Worm (Caenorhabditis elegans) whole organism, L1 larva: ENCODE measurements around the gene nduv-3.

ENCODE experiments used
- C16A3.4 ChIP-seq: fragments of 150-350 bp; optimal IDR thresholded peaks from 2 replicates; lab custom pipeline; 2014; ENCODE audit warnings: missing biosample characterization, missing genetic modification characterization
- ama-1 ChIP-seq: fragments of 150-350 bp; optimal IDR thresholded peaks from 2 replicates; lab custom pipeline; 2014
- ceh-88 ChIP-seq: fragments of 200-800 bp; sonication (Bioruptor generic); IDR thresholded peaks from 2 replicates; pipeline ENCODE4 v1.3.6; 2022; ENCODE audit warnings: missing genetic modification characterization, missing compliant biosample characterization
- dpl-1 ChIP-seq, 3 experiments: fragments of 150-350 bp in 2 of 3; sonication (generic microtip) in 1 of 3; optimal IDR thresholded peaks; 2 replicates each; lab custom pipeline; 2014 to 2017; ENCODE audit warnings: missing biosample characterization in 3 of 3, missing genetic modification characterization in 3 of 3, missing genetic modification reagents in 3 of 3
- efl-1 ChIP-seq, 4 experiments: fragments of 150-350 bp; optimal IDR thresholded peaks in 3 of 4; peaks in 1 of 4; 1 replicate in 1 of 4; 2 replicates in 3 of 4; lab custom pipeline; 2014; ENCODE audit warnings: missing biosample characterization in 2 of 4, missing genetic modification characterization in 2 of 4, missing genetic modification reagents in 2 of 4
- fkh-4 ChIP-seq: sonication (generic microtip); optimal IDR thresholded peaks from 2 replicates; lab custom pipeline; 2016; ENCODE audit warnings: missing compliant biosample characterization, missing genetic modification characterization, borderline replicate concordance
- fkh-8 ChIP-seq: sonication (generic microtip); optimal IDR thresholded peaks from 2 replicates; lab custom pipeline; 2016; ENCODE audit warnings: mild to moderate bottlenecking, missing genetic modification characterization, missing compliant biosample characterization
- grh-1 ChIP-seq: fragments of 200-800 bp; sonication (Bioruptor generic); IDR thresholded peaks from 2 replicates; pipeline ENCODE4 v1.3.6; 2022; ENCODE audit warnings: missing genetic modification reagents, missing genetic modification characterization, missing compliant biosample characterization
- hlh-17 ChIP-seq: fragments of 200-800 bp; sonication (Bioruptor generic); optimal IDR thresholded peaks from 2 replicates; lab custom pipeline; 2018; ENCODE audit warnings: missing genetic modification characterization, mild to moderate bottlenecking, missing compliant biosample characterization, moderate library complexity, borderline replicate concordance
- lin-15B ChIP-seq: fragments of 150-350 bp; sonication (generic microtip); optimal IDR thresholded peaks from 3 replicates; lab custom pipeline; 2014; ENCODE audit warnings: missing biosample characterization, missing genetic modification characterization
- lin-35 ChIP-seq, 2 experiments: fragments of 150-350 bp; optimal IDR thresholded peaks; 2 replicates each; lab custom pipeline; 2014; ENCODE audit warnings: missing biosample characterization in 2 of 2, missing genetic modification characterization in 2 of 2, missing genetic modification reagents in 2 of 2
- lir-3 ChIP-seq: sonication (generic microtip); optimal IDR thresholded peaks from 2 replicates; lab custom pipeline; 2016; ENCODE audit warnings: mild to moderate bottlenecking, missing genetic modification characterization, moderate library complexity, missing compliant biosample characterization; ENCODE audit not compliant: poor library complexity
- lsy-2 ChIP-seq, 2 experiments: fragments of 150-350 bp; optimal IDR thresholded peaks; 2 replicates each; lab custom pipeline; 2014; ENCODE audit warnings: missing biosample characterization in 2 of 2, missing genetic modification characterization in 2 of 2
- mep-1 ChIP-seq: fragments of 150-350 bp; optimal IDR thresholded peaks from 2 replicates; lab custom pipeline; 2014; ENCODE audit warnings: missing biosample characterization, missing genetic modification characterization
- nhr-11 ChIP-seq: fragments of 150-350 bp; optimal IDR thresholded peaks from 2 replicates; lab custom pipeline; 2014; ENCODE audit warnings: missing biosample characterization, missing genetic modification characterization
- nhr-12 ChIP-seq: sonication (generic microtip); optimal IDR thresholded peaks from 2 replicates; lab custom pipeline; 2017; ENCODE audit warnings: missing biosample characterization, missing genetic modification characterization
- nhr-20 ChIP-seq: sonication (generic microtip); optimal IDR thresholded peaks from 2 replicates; lab custom pipeline; 2016; ENCODE audit warnings: mild to moderate bottlenecking, missing genetic modification characterization, missing compliant biosample characterization
- nhr-71 ChIP-seq: sonication (generic microtip); optimal IDR thresholded peaks from 2 replicates; lab custom pipeline; 2016; ENCODE audit warnings: mild to moderate bottlenecking, missing genetic modification characterization, moderate library complexity, missing compliant biosample characterization
- nhr-76 ChIP-seq: sonication (generic microtip); optimal IDR thresholded peaks from 2 replicates; lab custom pipeline; 2017; ENCODE audit warnings: missing biosample characterization, missing genetic modification characterization
- nhr-85 ChIP-seq: sonication (generic microtip); peaks from one replicate; lab custom pipeline; 2016; ENCODE audit warnings: missing genetic modification characterization, inconsistent platforms, missing compliant biosample characterization
- nhr-90 ChIP-seq: sonication (generic microtip); optimal IDR thresholded peaks from 2 replicates; lab custom pipeline; 2016; ENCODE audit warnings: mild to moderate bottlenecking, missing genetic modification characterization, missing compliant biosample characterization; ENCODE audit not compliant: poor library complexity
- pag-3 ChIP-seq: sonication (generic microtip); optimal IDR thresholded peaks from 2 replicates; lab custom pipeline; 2017; ENCODE audit warnings: missing genetic modification characterization, mild to moderate bottlenecking, missing compliant biosample characterization, antibody characterized with exemption, borderline replicate concordance; ENCODE audit not compliant: insufficient read depth
- pqm-1 ChIP-seq: sonication (generic microtip); optimal IDR thresholded peaks from 3 replicates; lab custom pipeline; 2017; ENCODE audit warnings: missing biosample characterization, missing genetic modification characterization
- skn-1 ChIP-seq: fragments of 150-350 bp; optimal IDR thresholded peaks from 2 replicates; lab custom pipeline; 2014; ENCODE audit warnings: missing biosample characterization, missing genetic modification characterization
- sptf-1 ChIP-seq: fragments of 150-350 bp; optimal IDR thresholded peaks from 2 replicates; lab custom pipeline; 2014; ENCODE audit warnings: missing biosample characterization, missing genetic modification characterization
- sup-37 ChIP-seq: fragments of 200-800 bp; sonication (Bioruptor generic); optimal IDR thresholded peaks from 2 replicates; lab custom pipeline; 2018; ENCODE audit warnings: mild to moderate bottlenecking, missing genetic modification characterization, missing compliant biosample characterization
- unc-30 ChIP-seq: sonication (generic microtip); optimal IDR thresholded peaks from 2 replicates; lab custom pipeline; 2017; ENCODE audit warnings: missing biosample characterization, missing genetic modification characterization
- unc-62 ChIP-seq: fragments of 150-350 bp; optimal IDR thresholded peaks from 2 replicates; lab custom pipeline; 2014; ENCODE audit warnings: missing biosample characterization, missing genetic modification reagents, missing genetic modification characterization
- unc-98 ChIP-seq: fragments of 200-800 bp; sonication (Bioruptor generic); IDR thresholded peaks from 2 replicates; pipeline ENCODE4 v1.3.6; 2022; ENCODE audit warnings: missing genetic modification characterization, missing compliant biosample characterization
- ztf-4 ChIP-seq: fragments of 150-350 bp; optimal IDR thresholded peaks from 2 replicates; lab custom pipeline; 2014; ENCODE audit warnings: missing biosample characterization, missing genetic modification characterization

The nduv-3 gene

DNA sequence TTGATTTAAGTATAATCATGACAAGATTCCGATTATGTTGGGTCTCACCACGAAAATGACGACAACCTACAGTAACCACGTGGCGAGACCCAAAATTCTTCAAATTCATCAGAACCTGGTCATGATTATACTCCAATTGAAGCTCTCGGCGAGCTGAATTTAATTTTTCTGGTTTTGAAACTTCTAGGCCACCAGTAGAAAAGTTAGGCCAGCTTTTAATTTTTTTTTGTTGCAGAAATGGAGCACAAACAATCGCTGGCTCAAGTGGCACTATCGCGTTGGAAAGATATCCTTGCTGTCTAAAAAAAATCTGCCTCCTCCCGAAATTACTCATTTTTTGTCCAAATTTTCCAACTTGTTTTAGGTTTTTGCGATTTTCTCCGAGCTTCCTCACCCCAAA, 34.5 kb upstream of the nduv-3 start:
- TF ChIP-seq pag-3 (tag; lab: Kevin White, UChicago) (no peak), C16A3.4 (tag; lab: Kevin White, UChicago) (no peak), pqm-1 (no peak), fkh-4 (no peak), efl-1 (optimal IDR thresholded peaks at IDR 0.05; lab: Kevin White, UChicago) (no peak), efl-1 (GFP tag; optimal IDR thresholded peaks at IDR 0.05 in 1 of 2; lab: Kevin White, UChicago) (peak in 1 of 2 experiments; percentile 43), nhr-11 (no peak), sup-37 (no peak)
- TF ChIP-seq, all 84 proteins: peak for 1

DNA sequence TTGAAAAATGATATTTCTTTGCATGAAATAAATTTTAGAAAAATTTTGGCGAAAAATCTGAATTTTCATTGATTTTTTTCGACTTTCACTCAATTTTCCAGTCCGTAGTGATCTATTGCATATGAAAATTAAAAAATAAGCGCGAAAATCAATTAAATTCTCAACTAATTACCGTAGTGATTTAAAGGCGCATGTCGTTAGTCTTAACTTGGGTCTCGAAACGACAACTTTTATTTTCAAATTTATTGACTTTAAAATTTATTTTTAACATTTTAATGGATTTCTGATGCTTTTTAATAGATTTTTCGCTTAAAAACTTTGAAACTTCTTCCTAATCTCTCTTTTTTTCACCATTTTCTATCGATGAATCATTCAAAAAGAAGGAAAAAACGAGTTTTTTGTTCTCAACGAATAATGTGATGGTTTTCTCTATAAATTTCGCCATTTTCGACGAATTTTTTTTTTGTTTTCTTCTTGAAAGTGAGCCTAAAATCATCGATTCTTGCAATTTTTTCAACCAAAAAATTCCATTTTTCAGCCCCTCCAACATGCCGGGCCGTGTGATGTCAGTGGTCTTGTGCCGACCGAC, 33.5 kb upstream of the nduv-3 start, which contains the start of gene vamp-7:
Gene vamp-7, plus strand, starts transcription at position 539 of the 589 bp plus-strand sequence.
- TF ChIP-seq efl-1 (optimal IDR thresholded peaks at IDR 0.05; lab: Kevin White, UChicago) = peak in 1 of 2 experiments; percentile 3
- TF ChIP-seq efl-1 (GFP tag; optimal IDR thresholded peaks at IDR 0.05 in 1 of 2; lab: Kevin White, UChicago) = no peak
- TF ChIP-seq nhr-12 = no peak
- no peak for TF ChIP-seq unc-30 (tag; lab: Kevin White, UChicago)
- no peak for TF ChIP-seq nhr-11
- no peak for TF ChIP-seq fkh-8 (tag; lab: Kevin White, UChicago)
- peak; percentile 49 for TF ChIP-seq ztf-4 (tag; lab: Kevin White, UChicago)
- no peak for TF ChIP-seq sptf-1 (tag; lab: Kevin White, UChicago)
- no peak for TF ChIP-seq nhr-20 (tag; lab: Kevin White, UChicago)
- no peak for TF ChIP-seq hlh-17 (GFP tag; lab: Kevin White, UChicago)
- peak in 1 of 2 experiments; percentile 4 for TF ChIP-seq lsy-2 (tag; optimal IDR thresholded peaks at IDR 0.05; lab: Kevin White, UChicago)
- no peak for TF ChIP-seq ama-1 (lab: Kevin White, UChicago)

DNA sequence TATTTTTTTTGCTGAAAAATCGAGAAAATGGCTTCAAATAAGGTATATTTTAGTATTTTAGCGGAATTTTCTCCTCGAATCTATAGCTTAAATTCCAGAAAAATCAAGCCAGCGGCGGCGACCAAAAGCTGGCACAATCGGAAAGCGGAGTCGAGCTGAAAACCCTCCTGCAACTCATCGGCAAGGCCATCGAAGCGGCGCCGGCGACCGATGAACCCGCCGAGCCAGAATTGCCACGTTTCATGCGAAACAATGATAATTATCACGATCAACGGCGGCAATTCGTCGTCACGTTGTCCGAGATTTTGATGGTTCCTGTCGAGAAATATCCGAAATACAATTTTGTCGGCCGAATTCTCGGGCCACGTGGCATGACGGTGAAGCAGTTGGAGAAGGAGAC, 30.7 kb upstream of the nduv-3 start, which contains the start of gene Y69A2AR.32:
Gene Y69A2AR.32, plus strand, starts transcription at position 28 of the 400 bp plus-strand sequence.
- TF ChIP-seq nhr-90 (tag; lab: Kevin White, UChicago) (no peak), unc-98 (GFP tag; lab: Robert Waterston, UW) (no peak), lin-15B (tag; lab: Kevin White, UChicago) (no peak), nhr-85 (no peak), grh-1 (GFP tag; lab: Robert Waterston, UW) (no peak), sptf-1 (tag; lab: Kevin White, UChicago) (no peak), unc-62 (GFP tag; lab: Kevin White, UChicago) (no peak)

DNA sequence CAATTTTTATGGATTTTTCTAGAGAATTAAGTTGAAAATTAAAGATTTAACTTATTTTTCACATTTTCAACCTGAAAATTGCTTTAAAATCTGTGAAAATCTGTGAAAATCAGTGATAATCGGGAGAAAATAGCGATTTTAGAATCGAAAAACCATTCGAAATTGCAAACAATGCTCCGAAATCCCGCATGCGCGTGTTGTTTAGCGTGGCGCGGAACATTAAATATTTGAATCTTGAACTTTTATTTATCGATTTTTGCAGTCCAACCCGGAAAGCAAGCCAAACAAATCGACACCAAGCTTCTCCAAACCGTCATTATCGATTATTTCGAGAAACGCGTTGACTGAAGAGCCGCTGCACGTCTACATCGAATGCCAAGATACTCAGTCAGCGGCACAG, 30.1 kb upstream of the nduv-3 start:
- TF ChIP-seq dpl-1 (GFP tag; optimal IDR thresholded peaks at IDR 0.05; lab: Kevin White, UChicago) = peak in 1 of 3 experiments; percentile 2
- TF ChIP-seq lir-3 (tag; lab: Kevin White, UChicago) = no peak
- TF ChIP-seq efl-1 (optimal IDR thresholded peaks at IDR 0.05; lab: Kevin White, UChicago) = peak in 1 of 2 experiments; percentile 55
- TF ChIP-seq efl-1 (GFP tag; optimal IDR thresholded peaks at IDR 0.05 in 1 of 2; lab: Kevin White, UChicago) = no peak
- TF ChIP-seq, all 84 proteins: peak for 2

DNA sequence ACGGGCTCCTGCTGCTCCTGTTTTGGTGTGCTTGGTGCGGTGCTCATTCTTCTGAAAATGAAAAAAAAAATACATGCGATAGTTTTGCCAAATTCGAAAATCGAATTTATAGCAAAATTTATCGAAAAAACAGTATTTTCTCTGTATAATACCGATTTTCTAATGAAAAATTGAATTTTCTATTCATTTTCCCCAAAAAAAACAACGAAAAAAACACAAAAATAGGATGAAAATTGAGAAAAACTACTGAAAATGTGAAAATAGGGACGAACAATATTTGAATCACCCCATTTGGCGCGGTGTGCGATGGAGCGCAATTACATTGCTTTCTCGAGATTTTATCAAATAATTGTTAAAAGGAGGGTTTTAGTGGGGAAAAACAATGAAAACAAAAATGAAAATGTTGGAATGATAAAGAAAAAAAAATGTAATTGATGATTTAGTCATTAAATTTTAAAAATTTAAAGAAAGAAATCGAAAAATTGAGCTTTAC, 28.1 kb upstream of the nduv-3 start, which contains the start of gene Y69A2AR.28:
Gene Y69A2AR.28, minus strand, starts transcription at position 51 of the 493 bp plus-strand sequence.
- no peak for TF ChIP-seq ceh-88 (GFP tag; lab: Robert Waterston, UW)
- TF ChIP-seq lsy-2 (tag; optimal IDR thresholded peaks at IDR 0.05; lab: Kevin White, UChicago) = peak in 1 of 2 experiments; percentile 51
- no peak for TF ChIP-seq nhr-76
- TF ChIP-seq skn-1 = peak; percentile 36
- peak; percentile 55 to 84 (median 74) for TF ChIP-seq dpl-1 (GFP tag; optimal IDR thresholded peaks at IDR 0.05; lab: Kevin White, UChicago)
- TF ChIP-seq mep-1 (tag; lab: Kevin White, UChicago) = peak; percentile 23
- TF ChIP-seq efl-1 (optimal IDR thresholded peaks at IDR 0.05; lab: Kevin White, UChicago) = peak; percentile 70
- peak; percentile 83 to 97 for TF ChIP-seq efl-1 (GFP tag; optimal IDR thresholded peaks at IDR 0.05 in 1 of 2; lab: Kevin White, UChicago)
- TF ChIP-seq lin-35 (GFP tag; optimal IDR thresholded peaks at IDR 0.05; lab: Kevin White, UChicago) = peak; percentile 60 to 82
- no peak for TF ChIP-seq nhr-71 (tag; lab: Kevin White, UChicago)
- no peak for TF ChIP-seq ama-1 (lab: Kevin White, UChicago)
- TF ChIP-seq, all 84 proteins: peak for 6
